Fruit fly (Drosophila melanogaster) whole organism, embryonic: Measurements from ENCODE around the gene CG34348.

Experiments
- Abd-B ChIP-seq: fragments of 200-800 bp; sonication (Bioruptor generic); optimal IDR thresholded peaks from 2 replicates; lab custom pipeline; 2018; ENCODE audit warnings: missing biosample characterization, mild to moderate bottlenecking, missing genetic modification characterization, moderate library complexity
- Asciz ChIP-seq: fragments of 200-800 bp; sonication (Bioruptor generic); optimal IDR thresholded peaks from 2 replicates; lab custom pipeline; 2017; ENCODE audit warnings: missing biosample characterization, mild to moderate bottlenecking, missing genetic modification characterization, missing genetic modification reagents
- BEAF-32 ChIP-seq: fragments of 200-800 bp; sonication (Bioruptor generic); optimal IDR thresholded peaks from 3 replicates; lab custom pipeline; 2017; ENCODE audit warnings: missing biosample characterization, missing genetic modification characterization, mild to moderate bottlenecking, moderate library complexity, missing genetic modification reagents
- CG10147 ChIP-seq: fragments of 200-800 bp; sonication (Bioruptor generic); optimal IDR thresholded peaks from 2 replicates; lab custom pipeline; 2019; ENCODE audit warnings: missing biosample characterization, mild to moderate bottlenecking, missing genetic modification characterization, moderate library complexity
- CG10267 ChIP-seq: fragments of 200-800 bp; sonication (Bioruptor generic); optimal IDR thresholded peaks from 2 replicates; lab custom pipeline; 2018; ENCODE audit warnings: missing biosample characterization, mild to moderate bottlenecking, missing genetic modification characterization, moderate library complexity
- CG11093 ChIP-seq: fragments of 200-800 bp; sonication (Bioruptor generic); IDR thresholded peaks from 3 replicates; pipeline ENCODE4 v1.3.6; 2022; ENCODE audit warnings: missing biosample characterization, missing genetic modification characterization
- CG11723 ChIP-seq: fragments of 200-800 bp; sonication (Bioruptor generic); optimal IDR thresholded peaks from 2 replicates; lab custom pipeline; 2017; ENCODE audit warnings: missing biosample characterization, mild to moderate bottlenecking, missing genetic modification characterization
- CG12659 ChIP-seq: fragments of 200-800 bp; sonication (Bioruptor generic); optimal IDR thresholded peaks from 3 replicates; lab custom pipeline; 2017; ENCODE audit warnings: mild to moderate bottlenecking, missing biosample characterization, missing genetic modification reagents, missing genetic modification characterization
- CG12769 ChIP-seq: fragments of 200-800 bp; sonication (Bioruptor generic); optimal IDR thresholded peaks from 2 replicates; lab custom pipeline; 2019; ENCODE audit warnings: missing biosample characterization, mild to moderate bottlenecking, missing genetic modification characterization, moderate library complexity
- CG13624 ChIP-seq: fragments of 200-800 bp; sonication (Bioruptor generic); optimal IDR thresholded peaks from 2 replicates; lab custom pipeline; 2016; ENCODE audit warnings: missing biosample characterization, missing genetic modification characterization
- CG13894 ChIP-seq: fragments of 200-800 bp; sonication (Bioruptor generic); optimal IDR thresholded peaks from 3 replicates; lab custom pipeline; 2018; ENCODE audit warnings: missing biosample characterization, mild to moderate bottlenecking, missing genetic modification characterization, moderate library complexity
- CG15011 ChIP-seq: fragments of 200-800 bp; sonication (Bioruptor generic); optimal IDR thresholded peaks from 3 replicates; lab custom pipeline; 2018; ENCODE audit warnings: missing biosample characterization, mild to moderate bottlenecking, missing genetic modification characterization
- CG15514 ChIP-seq: fragments of 200-800 bp; sonication (Bioruptor generic); optimal IDR thresholded peaks from 3 replicates; lab custom pipeline; 2017; ENCODE audit warnings: missing biosample characterization, missing genetic modification characterization, mild to moderate bottlenecking, moderate library complexity, missing genetic modification reagents
- CG16779 ChIP-seq: fragments of 200-800 bp; sonication (Bioruptor generic); IDR thresholded peaks from 2 replicates; pipeline ENCODE4 v1.3.6; 2022; ENCODE audit warnings: missing biosample characterization, missing genetic modification characterization
- CG16813 ChIP-seq: fragments of 200-800 bp; sonication (Bioruptor generic); IDR thresholded peaks from 3 replicates; pipeline ENCODE4 v1.3.6; 2022; ENCODE audit warnings: missing biosample characterization, missing genetic modification characterization; ENCODE audit not compliant: partially characterized antibody
- CG2116 ChIP-seq: fragments of 200-800 bp; sonication (Bioruptor generic); optimal IDR thresholded peaks from 3 replicates; lab custom pipeline; 2018; ENCODE audit warnings: missing biosample characterization, mild to moderate bottlenecking, missing genetic modification characterization
- CG3407 ChIP-seq: fragments of 200-800 bp; sonication (Bioruptor generic); optimal IDR thresholded peaks from 2 replicates; lab custom pipeline; 2018; ENCODE audit warnings: missing biosample characterization, mild to moderate bottlenecking, missing genetic modification characterization
- CG6791 ChIP-seq: fragments of 200-800 bp; sonication (Bioruptor generic); IDR thresholded peaks from 3 replicates; pipeline ENCODE4 v1.3.6; 2022; ENCODE audit warnings: missing biosample characterization, missing genetic modification characterization; ENCODE audit not compliant: partially characterized antibody
- CG6854 ChIP-seq: fragments of 200-800 bp; sonication (Bioruptor generic); optimal IDR thresholded peaks from 3 replicates; lab custom pipeline; 2017; ENCODE audit warnings: missing biosample characterization, mild to moderate bottlenecking, missing genetic modification characterization
- Dbx ChIP-seq: fragments of 200-800 bp; sonication (Bioruptor generic); IDR thresholded peaks from 3 replicates; pipeline ENCODE4 v1.3.6; 2022; ENCODE audit warnings: missing biosample characterization, missing genetic modification characterization
- Fer1 ChIP-seq: fragments of 200-800 bp; sonication (Bioruptor generic); optimal IDR thresholded peaks from 2 replicates; lab custom pipeline; 2017; ENCODE audit warnings: missing biosample characterization, mild to moderate bottlenecking, missing genetic modification characterization
- H15 ChIP-seq: fragments of 200-800 bp; sonication (Bioruptor generic); IDR thresholded peaks from 3 replicates; pipeline ENCODE4 v1.3.6; 2022; ENCODE audit warnings: missing biosample characterization, missing genetic modification characterization
- HmgD ChIP-seq: fragments of 200-800 bp; sonication (Bioruptor generic); optimal IDR thresholded peaks from 3 replicates; lab custom pipeline; 2016; ENCODE audit warnings: missing biosample characterization, missing genetic modification characterization
- MBD-R2 ChIP-seq: fragments of 200-800 bp; sonication (Bioruptor generic); IDR thresholded peaks from 2 replicates; pipeline ENCODE4 v1.3.6; 2022; ENCODE audit warnings: missing biosample characterization, missing genetic modification characterization
- MESR4 ChIP-seq: fragments of 200-800 bp; sonication (Bioruptor generic); optimal IDR thresholded peaks from 2 replicates; lab custom pipeline; 2018; ENCODE audit warnings: missing biosample characterization, mild to moderate bottlenecking, missing genetic modification characterization, moderate library complexity
- Opbp ChIP-seq: fragments of 200-800 bp; sonication (Bioruptor generic); IDR thresholded peaks from 3 replicates; pipeline ENCODE4 v1.3.6; 2022; ENCODE audit warnings: missing biosample characterization, missing genetic modification characterization; ENCODE audit not compliant: partially characterized antibody
- PHDP ChIP-seq: fragments of 200-800 bp; sonication (Bioruptor generic); optimal IDR thresholded peaks from 3 replicates; lab custom pipeline; 2018; ENCODE audit warnings: missing biosample characterization, mild to moderate bottlenecking, missing genetic modification characterization, moderate library complexity
- Rfx ChIP-seq: fragments of 200-800 bp; sonication (Bioruptor generic); IDR thresholded peaks from 2 replicates; pipeline ENCODE4 v1.3.6; 2022; ENCODE audit warnings: missing biosample characterization, missing genetic modification characterization
- Sry-δ ChIP-seq: fragments of 200-800 bp; sonication (Bioruptor generic); optimal IDR thresholded peaks from 2 replicates; lab custom pipeline; 2016; ENCODE audit warnings: missing biosample characterization, missing genetic modification characterization
- bowl ChIP-seq: fragments of 200-800 bp; sonication (Bioruptor generic); IDR thresholded peaks from 2 replicates; pipeline ENCODE4 v1.3.6; 2022; ENCODE audit warnings: missing biosample characterization, missing genetic modification characterization
- dimm ChIP-seq: fragments of 200-800 bp; sonication (Bioruptor generic); IDR thresholded peaks from 2 replicates; pipeline ENCODE4 v1.3.6; 2022; ENCODE audit warnings: missing biosample characterization, missing genetic modification characterization
- fd3F ChIP-seq: fragments of 200-800 bp; sonication (Bioruptor generic); optimal IDR thresholded peaks from 2 replicates; lab custom pipeline; 2018; ENCODE audit warnings: missing biosample characterization, mild to moderate bottlenecking, missing genetic modification characterization, moderate library complexity
- fd96Cb ChIP-seq: fragments of 200-800 bp; sonication (Bioruptor generic); optimal IDR thresholded peaks from 2 replicates; lab custom pipeline; 2018; ENCODE audit warnings: missing biosample characterization, mild to moderate bottlenecking, missing genetic modification characterization, moderate library complexity
- gfzf ChIP-seq: fragments of 200-800 bp; sonication (Bioruptor generic); optimal IDR thresholded peaks from 2 replicates; lab custom pipeline; 2016; ENCODE audit warnings: missing biosample characterization, mild to moderate bottlenecking, missing genetic modification characterization, moderate library complexity
- hbn ChIP-seq: fragments of 200-800 bp; sonication (Bioruptor generic); IDR thresholded peaks from 2 replicates; pipeline ENCODE4 v1.3.6; 2022; ENCODE audit warnings: missing biosample characterization, missing genetic modification characterization; ENCODE audit not compliant: partially characterized antibody
- insv ChIP-seq, 2 experiments: fragments of 200-800 bp; sonication (Bioruptor generic); optimal IDR thresholded peaks; 3 replicates each; lab custom pipeline; 2016 to 2018; ENCODE audit warnings: missing biosample characterization in 2 of 2, missing genetic modification characterization in 2 of 2
- inv ChIP-seq: fragments of 200-800 bp; sonication (Bioruptor generic); IDR thresholded peaks from 2 replicates; pipeline ENCODE4 v1.3.6; 2022; ENCODE audit warnings: missing biosample characterization, missing genetic modification characterization; ENCODE audit not compliant: partially characterized antibody
- knrl ChIP-seq: fragments of 200-800 bp; sonication (Bioruptor generic); IDR thresholded peaks from 3 replicates; pipeline ENCODE4 v1.3.6; 2022; ENCODE audit warnings: missing biosample characterization, missing genetic modification characterization; ENCODE audit not compliant: partially characterized antibody
- lab ChIP-seq: fragments of 200-800 bp; sonication (Bioruptor generic); optimal IDR thresholded peaks from 3 replicates; lab custom pipeline; 2017; ENCODE audit warnings: missing biosample characterization, missing genetic modification characterization, mild to moderate bottlenecking, moderate library complexity, missing genetic modification reagents
- mam ChIP-seq: fragments of 200-800 bp; sonication (Bioruptor generic); optimal IDR thresholded peaks from 3 replicates; lab custom pipeline; 2016; ENCODE audit warnings: missing biosample characterization, missing genetic modification characterization
- pfk ChIP-seq: fragments of 200-800 bp; sonication (Bioruptor generic); optimal IDR thresholded peaks from 2 replicates; lab custom pipeline; 2018; ENCODE audit warnings: missing biosample characterization, mild to moderate bottlenecking, missing genetic modification characterization, moderate library complexity
- sc ChIP-seq, 3 experiments: fragments of >200 bp in 2 of 3; fragments of 200-800 bp in 1 of 3; sonication (Bioruptor generic) in 1 of 3; optimal IDR thresholded peaks; 2 replicates in 2 of 3; 3 replicates in 1 of 3; lab custom pipeline; 2017; ENCODE audit warnings: mild to moderate bottlenecking in 1 of 3, missing biosample characterization in 1 of 3, missing genetic modification characterization in 1 of 3, missing genetic modification reagents in 1 of 3
- sd ChIP-seq: fragments of 200-800 bp; sonication (Bioruptor generic); optimal IDR thresholded peaks from 3 replicates; lab custom pipeline; 2018; ENCODE audit warnings: missing biosample characterization, mild to moderate bottlenecking, missing genetic modification characterization, moderate library complexity
- so ChIP-seq: fragments of 200-800 bp; sonication (Bioruptor generic); IDR thresholded peaks from 3 replicates; pipeline ENCODE4 v1.3.6; 2022; ENCODE audit warnings: missing biosample characterization, missing genetic modification characterization
- trem ChIP-seq: fragments of 200-800 bp; optimal IDR thresholded peaks from 3 replicates; lab custom pipeline; 2019; ENCODE audit warnings: missing biosample characterization, mild to moderate bottlenecking, missing genetic modification characterization, moderate library complexity
- vvl ChIP-seq: fragments of 200-800 bp; sonication (Bioruptor generic); IDR thresholded peaks from 2 replicates; pipeline ENCODE4 v1.3.6; 2022; ENCODE audit warnings: missing biosample characterization, missing genetic modification characterization

CG34348 gene

dm6 chrX:11389494-11390447, 50.1 kb downstream of the CG34348 start (continued):
- TF ChIP-seq CG10147 (GFP tag; lab: Kevin White, UChicago) = no peak
- TF ChIP-seq CG6791 (GFP tag; lab: Robert Waterston, UW) = peak; percentile 70
- no peak for TF ChIP-seq Abd-B (GFP tag; lab: Kevin White, UChicago)
- peak; percentile 65 for TF ChIP-seq BEAF-32 (GFP tag; lab: Kevin White, UChicago)
- TF ChIP-seq CG10267 = peak; percentile 17
- no peak for TF ChIP-seq mam (GFP tag; lab: Kevin White, UChicago)
- TF ChIP-seq Asciz (GFP tag; lab: Kevin White, UChicago) = peak; percentile 1
- TF ChIP-seq CG11723 (GFP tag; lab: Kevin White, UChicago) = no peak
- no peak for TF ChIP-seq lab (GFP tag; lab: Kevin White, UChicago)
- 0 out of 2 replicates have a peak, but pooled peaks have one; percentile 13 for TF ChIP-seq MBD-R2 (GFP tag; lab: Robert Waterston, UW)
- TF ChIP-seq CG11093 (GFP tag; lab: Robert Waterston, UW) = no peak
- TF ChIP-seq bowl (GFP tag; lab: Robert Waterston, UW) = no peak
- no peak for TF ChIP-seq fd3F (GFP tag; lab: Kevin White, UChicago)
- peak; percentile 58 for TF ChIP-seq knrl (GFP tag; lab: Robert Waterston, UW)
- TF ChIP-seq CG16779 (GFP tag; lab: Robert Waterston, UW) = no peak
- peak; percentile 12 for TF ChIP-seq sd
- TF ChIP-seq PHDP (tag; lab: Kevin White, UChicago) = no peak
- TF ChIP-seq insv (GFP tag; optimal IDR thresholded peaks at IDR 0.05; lab: Kevin White, UChicago) = no peak
- peak; percentile 43 for TF ChIP-seq Sry-δ (GFP tag; lab: Kevin White, UChicago)
- peak; percentile 80 for TF ChIP-seq MESR4 (GFP tag; lab: Kevin White, UChicago)
- TF ChIP-seq so (GFP tag; lab: Robert Waterston, UW) = 0 out of 3 replicates have a peak, but pooled peaks have one; percentile 30
- TF ChIP-seq Opbp (GFP tag; lab: Robert Waterston, UW) = peak; percentile 77; the same call in 2 of the 3 replicates
- no peak for TF ChIP-seq vvl
- TF ChIP-seq CG12769 = peak; percentile 17
- TF ChIP-seq gfzf = peak; percentile 66
- no peak for TF ChIP-seq dimm
- no peak for TF ChIP-seq sc (optimal IDR thresholded peaks at IDR 0.05; lab: Kevin White, UChicago)
- no peak for TF ChIP-seq sc (GFP tag; optimal IDR thresholded peaks at IDR 0.05; lab: Kevin White, UChicago)
- peak; percentile 9; the same call in 1 of the 2 replicates for TF ChIP-seq Rfx (GFP tag; lab: Robert Waterston, UW)
- no peak for TF ChIP-seq CG3407 (GFP tag; lab: Kevin White, UChicago)
- no peak for TF ChIP-seq fd96Cb (tag; lab: Kevin White, UChicago)
- 0 out of 2 replicates have a peak, but pooled peaks have one; percentile 52 for TF ChIP-seq hbn
- no peak for TF ChIP-seq pfk (GFP tag; lab: Kevin White, UChicago)
- TF ChIP-seq Dbx = 0 out of 3 replicates have a peak, but pooled peaks have one; percentile 23
- TF ChIP-seq CG16813 = peak; percentile 70
- TF ChIP-seq CG15011 (GFP tag; lab: Kevin White, UChicago) = no peak
- TF ChIP-seq CG12659 (GFP tag; lab: Kevin White, UChicago) = peak; percentile 63
- TF ChIP-seq Fer1 = peak; percentile 10
- peak; percentile 47 for TF ChIP-seq trem (tag; lab: Kevin White, UChicago)
- no peak for TF ChIP-seq H15
- TF ChIP-seq CG6854 (GFP tag; lab: Kevin White, UChicago) = no peak
- peak; percentile 70 for TF ChIP-seq inv
- TF ChIP-seq CG2116 = peak; percentile 56
- TF ChIP-seq CG13894 = no peak
- no peak for TF ChIP-seq CG13624 (GFP tag; lab: Kevin White, UChicago)
- no peak for TF ChIP-seq HmgD (GFP tag; lab: Kevin White, UChicago)
- peak; percentile 16 for TF ChIP-seq CG15514 (GFP tag; lab: Kevin White, UChicago)
